Fruit fly (Drosophila melanogaster) whole organism, embryonic: ENCODE results near the gene Nasp.
A peak's percentile ranks its signal among the peaks of the same experiment; 100 is the strongest.

Experiments
- Aef1 ChIP-seq: fragments of 200-800 bp; sonication (Bioruptor generic); IDR thresholded peaks from 3 replicates; pipeline ENCODE4 v1.3.6; 2022; ENCODE audit warnings: missing biosample characterization, missing genetic modification characterization
- C15 ChIP-seq: fragments of 200-800 bp; sonication (Bioruptor generic); IDR thresholded peaks from 3 replicates; pipeline ENCODE4 v1.3.6; 2022; ENCODE audit warnings: missing biosample characterization, missing genetic modification characterization
- CG10654 ChIP-seq: fragments of 200-800 bp; sonication (Bioruptor generic); optimal IDR thresholded peaks from 2 replicates; lab custom pipeline; 2016; ENCODE audit warnings: missing biosample characterization, missing genetic modification characterization
- CG11247 ChIP-seq: fragments of 200-800 bp; sonication (Bioruptor generic); IDR thresholded peaks from 2 replicates; pipeline ENCODE4 v1.3.6; 2022; ENCODE audit warnings: missing biosample characterization, missing genetic modification characterization
- CG13424 ChIP-seq: fragments of 200-800 bp; sonication (Bioruptor generic); optimal IDR thresholded peaks from 2 replicates; lab custom pipeline; 2019; ENCODE audit warnings: missing biosample characterization, mild to moderate bottlenecking, missing genetic modification characterization, moderate library complexity
- CG17385 ChIP-seq: fragments of 200-800 bp; sonication (Bioruptor generic); optimal IDR thresholded peaks from 3 replicates; lab custom pipeline; 2018; ENCODE audit warnings: missing biosample characterization, mild to moderate bottlenecking, missing genetic modification characterization
- CG2875 ChIP-seq: fragments of 200-800 bp; sonication (Bioruptor generic); optimal IDR thresholded peaks from 2 replicates; lab custom pipeline; 2017; ENCODE audit warnings: missing biosample characterization, mild to moderate bottlenecking, missing genetic modification characterization, missing genetic modification reagents
- CG31441 ChIP-seq: fragments of 200-800 bp; sonication (Bioruptor generic); IDR thresholded peaks from 2 replicates; pipeline ENCODE4 v1.3.6; 2022; ENCODE audit warnings: missing biosample characterization, missing genetic modification characterization
- CG34376 ChIP-seq: fragments of 200-800 bp; sonication (Bioruptor generic); optimal IDR thresholded peaks from 2 replicates; lab custom pipeline; 2018; ENCODE audit warnings: missing biosample characterization, mild to moderate bottlenecking, missing genetic modification characterization
- CG4328 ChIP-seq: fragments of 200-800 bp; sonication (Bioruptor generic); optimal IDR thresholded peaks from 3 replicates; lab custom pipeline; 2017; ENCODE audit warnings: missing biosample characterization, missing genetic modification reagents, missing genetic modification characterization
- CG4404 ChIP-seq: fragments of 200-800 bp; sonication (Bioruptor generic); IDR thresholded peaks from 2 replicates; pipeline ENCODE4 v1.3.6; 2022; ENCODE audit warnings: missing biosample characterization, missing genetic modification characterization
- CG6175 ChIP-seq: fragments of 200-800 bp; sonication (Bioruptor generic); IDR thresholded peaks from 3 replicates; pipeline ENCODE4 v1.3.6; 2022; ENCODE audit warnings: missing biosample characterization, missing genetic modification characterization
- CG6813 ChIP-seq: fragments of 200-800 bp; sonication (Bioruptor generic); optimal IDR thresholded peaks from 2 replicates; lab custom pipeline; 2017; ENCODE audit warnings: missing biosample characterization, missing genetic modification characterization, mild to moderate bottlenecking, moderate library complexity, missing genetic modification reagents
- Chrac-16 ChIP-seq: fragments of 200-800 bp; sonication (Bioruptor generic); optimal IDR thresholded peaks from 3 replicates; lab custom pipeline; 2016; ENCODE audit warnings: missing biosample characterization, missing genetic modification characterization
- CrebB ChIP-seq: fragments of 200-800 bp; sonication (Bioruptor generic); optimal IDR thresholded peaks from 3 replicates; lab custom pipeline; 2018; ENCODE audit warnings: missing biosample characterization, mild to moderate bottlenecking, missing genetic modification characterization
- Dip2 ChIP-seq: fragments of 200-800 bp; sonication (Bioruptor generic); IDR thresholded peaks from 2 replicates; pipeline ENCODE4 v1.3.6; 2022; ENCODE audit warnings: missing biosample characterization, missing genetic modification characterization
- Fer2 ChIP-seq: fragments of 200-800 bp; sonication (Bioruptor generic); optimal IDR thresholded peaks from 2 replicates; lab custom pipeline; 2018; ENCODE audit warnings: missing biosample characterization, mild to moderate bottlenecking, missing genetic modification characterization, moderate library complexity
- GATAe ChIP-seq: fragments of 200-800 bp; sonication (Bioruptor generic); conservative IDR thresholded peaks from 2 replicates; pipeline ENCODE4 v1.3.6; 2022; ENCODE audit warnings: missing biosample characterization, missing genetic modification characterization
- HLH3B ChIP-seq: fragments of 200-800 bp; sonication (Bioruptor generic); IDR thresholded peaks from 2 replicates; pipeline ENCODE4 v1.3.6; 2022; ENCODE audit warnings: missing biosample characterization, missing genetic modification characterization
- Hand ChIP-seq: fragments of 200-800 bp; sonication (Bioruptor generic); optimal IDR thresholded peaks from 2 replicates; lab custom pipeline; 2017; ENCODE audit warnings: mild to moderate bottlenecking, missing biosample characterization, missing genetic modification reagents, missing genetic modification characterization
- Hmr ChIP-seq: fragments of 200-800 bp; sonication (Bioruptor generic); optimal IDR thresholded peaks from 3 replicates; lab custom pipeline; 2017; ENCODE audit warnings: mild to moderate bottlenecking, missing biosample characterization, missing genetic modification reagents, missing genetic modification characterization
- Lpt ChIP-seq: fragments of >200 bp; optimal IDR thresholded peaks from 2 replicates; lab custom pipeline; 2018; ENCODE audit warnings: missing biosample characterization, missing genetic modification characterization
- Meics ChIP-seq: fragments of 200-800 bp; sonication (Bioruptor generic); optimal IDR thresholded peaks from 2 replicates; lab custom pipeline; 2017; ENCODE audit warnings: missing biosample characterization, mild to moderate bottlenecking, missing genetic modification characterization
- Mrtf ChIP-seq: fragments of 200-800 bp; sonication (Bioruptor generic); IDR thresholded peaks from 3 replicates; pipeline ENCODE4 v1.3.6; 2022; ENCODE audit warnings: missing biosample characterization, missing genetic modification characterization
- NC2α ChIP-seq: fragments of 200-800 bp; sonication (Bioruptor generic); optimal IDR thresholded peaks from 2 replicates; lab custom pipeline; 2016; ENCODE audit warnings: missing biosample characterization, missing genetic modification characterization
- Rfx ChIP-seq: fragments of 200-800 bp; sonication (Bioruptor generic); IDR thresholded peaks from 2 replicates; pipeline ENCODE4 v1.3.6; 2022; ENCODE audit warnings: missing biosample characterization, missing genetic modification characterization
- Six4 ChIP-seq: fragments of 200-800 bp; sonication (Bioruptor generic); optimal IDR thresholded peaks from 2 replicates; lab custom pipeline; 2016; ENCODE audit warnings: missing biosample characterization, missing genetic modification characterization
- Sry-β ChIP-seq: fragments of 200-800 bp; sonication (Bioruptor generic); optimal IDR thresholded peaks from 2 replicates; lab custom pipeline; 2018; ENCODE audit warnings: missing biosample characterization, mild to moderate bottlenecking, missing genetic modification characterization, moderate library complexity
- YL-1 ChIP-seq: fragments of 200-800 bp; sonication (Bioruptor generic); optimal IDR thresholded peaks from 3 replicates; lab custom pipeline; 2017; ENCODE audit warnings: missing biosample characterization, mild to moderate bottlenecking, missing genetic modification characterization
- bbx ChIP-seq: fragments of 200-800 bp; sonication (Bioruptor generic); IDR thresholded peaks from 2 replicates; pipeline ENCODE4 v1.3.6; 2022; ENCODE audit warnings: missing biosample characterization, missing genetic modification characterization; ENCODE audit not compliant: partially characterized antibody
- croc ChIP-seq: fragments of 200-800 bp; sonication (Bioruptor generic); conservative IDR thresholded peaks from 3 replicates; pipeline ENCODE4 v1.3.6; 2022; ENCODE audit warnings: missing biosample characterization, missing genetic modification characterization
- fd64A ChIP-seq: fragments of 200-800 bp; sonication (Bioruptor generic); optimal IDR thresholded peaks from 3 replicates; lab custom pipeline; 2018; ENCODE audit warnings: missing biosample characterization, mild to moderate bottlenecking, missing genetic modification characterization
- fu2 ChIP-seq: fragments of 200-800 bp; sonication (Bioruptor generic); optimal IDR thresholded peaks from 2 replicates; lab custom pipeline; 2016; ENCODE audit warnings: missing biosample characterization, missing genetic modification characterization
- gce ChIP-seq: fragments of 200-800 bp; sonication (Bioruptor generic); IDR thresholded peaks from 3 replicates; pipeline ENCODE4 v1.3.6; 2022; ENCODE audit warnings: missing biosample characterization, missing genetic modification characterization
- gsb ChIP-seq: fragments of 200-800 bp; sonication (Bioruptor generic); IDR thresholded peaks from 2 replicates; pipeline ENCODE4 v1.3.6; 2022; ENCODE audit warnings: missing biosample characterization, missing genetic modification characterization
- jumu ChIP-seq: fragments of 200-800 bp; sonication (Bioruptor generic); optimal IDR thresholded peaks from 3 replicates; lab custom pipeline; 2016; ENCODE audit warnings: missing biosample characterization, missing genetic modification characterization
- ken ChIP-seq: fragments of 200-800 bp; sonication (Bioruptor generic); IDR thresholded peaks from 3 replicates; pipeline ENCODE4 v1.3.6; 2022; ENCODE audit warnings: missing biosample characterization, missing genetic modification characterization
- lbe ChIP-seq: fragments of 200-800 bp; sonication (Bioruptor generic); optimal IDR thresholded peaks from 2 replicates; lab custom pipeline; 2016; ENCODE audit warnings: missing biosample characterization, mild to moderate bottlenecking, missing genetic modification characterization
- nau ChIP-seq: fragments of 200-800 bp; sonication (Bioruptor generic); optimal IDR thresholded peaks from 3 replicates; lab custom pipeline; 2017; ENCODE audit warnings: missing biosample characterization, mild to moderate bottlenecking, missing genetic modification characterization, missing genetic modification reagents
- p53 ChIP-seq: fragments of 200-800 bp; sonication (Bioruptor generic); optimal IDR thresholded peaks from 2 replicates; lab custom pipeline; 2016; ENCODE audit warnings: missing biosample characterization, missing genetic modification characterization
- pnt ChIP-seq: fragments of 200-800 bp; sonication (Bioruptor generic); optimal IDR thresholded peaks from 3 replicates; lab custom pipeline; 2016; ENCODE audit warnings: missing biosample characterization, missing genetic modification characterization
- pros ChIP-seq: fragments of 200-800 bp; sonication (Bioruptor generic); optimal IDR thresholded peaks from 3 replicates; lab custom pipeline; 2019; ENCODE audit warnings: missing biosample characterization, mild to moderate bottlenecking, missing genetic modification characterization, moderate library complexity
- psq ChIP-seq: fragments of 200-800 bp; sonication (Bioruptor generic); optimal IDR thresholded peaks from 2 replicates; lab custom pipeline; 2017; ENCODE audit warnings: missing biosample characterization, missing genetic modification characterization
- sens ChIP-seq: fragments of 200-800 bp; sonication (Bioruptor generic); peaks from one replicate; lab custom pipeline; 2016; ENCODE audit warnings: missing biosample characterization, missing genetic modification characterization
- shn ChIP-seq: fragments of 200-800 bp; sonication (Bioruptor generic); optimal IDR thresholded peaks from 3 replicates; lab custom pipeline; 2016; ENCODE audit warnings: missing biosample characterization, missing genetic modification characterization
- sug ChIP-seq: fragments of 200-800 bp; optimal IDR thresholded peaks from 2 replicates; lab custom pipeline; 2019; ENCODE audit warnings: missing biosample characterization, mild to moderate bottlenecking, missing genetic modification characterization, moderate library complexity
- tap ChIP-seq: fragments of 200-800 bp; optimal IDR thresholded peaks from 3 replicates; lab custom pipeline; 2019; ENCODE audit warnings: missing biosample characterization, mild to moderate bottlenecking, missing genetic modification characterization, moderate library complexity
- tll ChIP-seq, 2 experiments: fragments of 200-800 bp in 1 of 2; fragments of >200 bp in 1 of 2; sonication (Bioruptor generic) in 1 of 2; optimal IDR thresholded peaks; 2 replicates each; lab custom pipeline; 2017 to 2019; ENCODE audit warnings: missing biosample characterization in 2 of 2, missing genetic modification characterization in 2 of 2, mild to moderate bottlenecking in 1 of 2, moderate library complexity in 1 of 2
- trem ChIP-seq: fragments of 200-800 bp; optimal IDR thresholded peaks from 3 replicates; lab custom pipeline; 2019; ENCODE audit warnings: missing biosample characterization, mild to moderate bottlenecking, missing genetic modification characterization, moderate library complexity
- twi ChIP-seq: fragments of 200-800 bp; optimal IDR thresholded peaks from 2 replicates; lab custom pipeline; 2019; ENCODE audit warnings: missing biosample characterization, mild to moderate bottlenecking, missing genetic modification characterization, moderate library complexity
- usp ChIP-seq: fragments of >200 bp; optimal IDR thresholded peaks from 2 replicates; lab custom pipeline; 2017; ENCODE audit warnings: missing biosample characterization, missing genetic modification characterization
- zfh2 ChIP-seq: fragments of 200-800 bp; sonication (Bioruptor generic); optimal IDR thresholded peaks from 2 replicates; lab custom pipeline; 2016; ENCODE audit warnings: missing biosample characterization, missing genetic modification characterization

Gene Nasp

DNA sequence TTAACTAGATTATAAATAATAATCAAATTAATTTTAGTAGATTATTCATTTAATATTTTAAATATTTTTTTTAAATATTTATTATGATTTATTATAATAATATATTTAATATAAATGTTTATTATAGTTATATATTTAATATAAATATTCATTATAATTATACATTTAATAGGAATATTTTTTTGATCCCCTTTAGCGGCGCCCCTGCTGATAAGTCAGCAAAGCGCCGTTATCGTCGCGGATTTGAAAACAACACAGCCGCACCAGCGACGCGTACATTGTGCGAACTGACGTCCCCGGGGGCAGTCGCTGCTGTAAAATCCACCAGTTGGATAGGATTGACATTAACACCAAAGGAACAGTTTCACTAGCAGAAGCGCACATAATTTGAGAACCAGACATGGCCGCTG, 34.9 kb upstream of the Nasp start, which contains the start of gene CG8112 (continued):
- TF ChIP-seq croc (GFP tag; lab: Robert Waterston, UW) (no peak), zfh2 (GFP tag; lab: Kevin White, UChicago) (no peak), GATAe (no peak), Rfx (GFP tag; lab: Robert Waterston, UW) (peak; percentile 30; the same call in 1 of the 2 replicates), Meics (peak; percentile 54), Sry-β (GFP tag; lab: Kevin White, UChicago) (no peak), gsb (GFP tag; lab: Robert Waterston, UW) (no peak), tap (tag; lab: Kevin White, UChicago) (no peak), CG6813 (GFP tag; lab: Kevin White, UChicago) (peak; percentile 24), Dip2 (GFP tag; lab: Robert Waterston, UW) (no peak), usp (no peak), CG4404 (no peak), CG11247 (no peak), Six4 (GFP tag; lab: Kevin White, UChicago) (no peak), bbx (GFP tag; lab: Robert Waterston, UW) (no peak), fd64A (GFP tag; lab: Kevin White, UChicago) (no peak), CG6175 (GFP tag; lab: Robert Waterston, UW) (no peak), CG34376 (no peak), p53 (GFP tag; lab: Kevin White, UChicago) (no peak), fu2 (GFP tag; lab: Kevin White, UChicago) (no peak), CG17385 (GFP tag; lab: Kevin White, UChicago) (peak; percentile 21), Aef1 (GFP tag; lab: Robert Waterston, UW) (0 out of 3 replicates have a peak, but pooled peaks have one; percentile 22), HLH3B (GFP tag; lab: Robert Waterston, UW) (no peak), pros (GFP tag; lab: Kevin White, UChicago) (no peak), Hmr (peak; percentile 46), twi (tag; lab: Kevin White, UChicago) (no peak), Fer2 (tag; lab: Kevin White, UChicago) (no peak), tll (GFP tag; optimal IDR thresholded peaks at IDR 0.05; lab: Kevin White, UChicago) (no peak), shn (GFP tag; lab: Kevin White, UChicago) (no peak), CrebB (tag; lab: Kevin White, UChicago) (no peak), sens (GFP tag; lab: Kevin White, UChicago) (peak; percentile 12), Lpt (GFP tag; lab: Kevin White, UChicago) (no peak), CG10654 (GFP tag; lab: Kevin White, UChicago) (no peak), psq (GFP tag; lab: Kevin White, UChicago) (no peak), CG2875 (no peak), C15 (GFP tag; lab: Robert Waterston, UW) (no peak), Hand (peak; percentile 39), CG13424 (tag; lab: Kevin White, UChicago) (peak; percentile 47), pnt (no peak), CG4328 (GFP tag; lab: Kevin White, UChicago) (no peak), Chrac-16 (no peak), ken (no peak), CG31441 (GFP tag; lab: Robert Waterston, UW) (0 out of 2 replicates have a peak, but pooled peaks have one; percentile 23), gce (GFP tag; lab: Robert Waterston, UW) (no peak), sug (tag; lab: Kevin White, UChicago) (no peak), nau (no peak), jumu (GFP tag; lab: Kevin White, UChicago) (no peak), trem (tag; lab: Kevin White, UChicago) (no peak), NC2α (no peak), YL-1 (GFP tag; lab: Kevin White, UChicago) (no peak), lbe (peak; percentile 32), Mrtf (GFP tag; lab: Robert Waterston, UW) (no peak)
